Fruit fly (Drosophila melanogaster): Measurements from ENCODE around the gene Polr3C.

The Polr3C gene

dm6 chr3R:12442601-12443533, 17.3 kb upstream of the Polr3C start (continued):
- TF ChIP-seq tap (tag; optimal IDR thresholded peaks at IDR 0.05) (peak; percentile 12), CG8944 (GFP tag; optimal IDR thresholded peaks at IDR 0.05) (no peak), CG13424 (tag; optimal IDR thresholded peaks at IDR 0.05) (peak; percentile 53), Hmr (GFP tag; optimal IDR thresholded peaks at IDR 0.05) (peak; percentile 49), CG8924 (tag; optimal IDR thresholded peaks at IDR 0.05) (peak; percentile 27), Neu2 (GFP tag; optimal IDR thresholded peaks at IDR 0.05; ENCODE audit: borderline replicate concordance) (no peak), CG1024 (GFP tag; IDR thresholded peaks at IDR 0.05) (no peak), kni (GFP tag; optimal IDR thresholded peaks at IDR 0.05) (no peak), Six4 (GFP tag; optimal IDR thresholded peaks at IDR 0.05) (no peak), Dfd (GFP tag; optimal IDR thresholded peaks at IDR 0.05) (no peak), CG30431 (GFP tag; optimal IDR thresholded peaks at IDR 0.05) (no peak), CG10267 (tag; optimal IDR thresholded peaks at IDR 0.05) (no peak), p53 (GFP tag; optimal IDR thresholded peaks at IDR 0.05) (no peak), CG7839 (tag; optimal IDR thresholded peaks at IDR 0.05) (peak; percentile 47), CG13894 (tag; optimal IDR thresholded peaks at IDR 0.05) (peak; percentile 34), caup (GFP tag; optimal IDR thresholded peaks at IDR 0.05; ENCODE audit: severe bottlenecking) (no peak), Trl (optimal IDR thresholded peaks at IDR 0.05) (peak; percentile 15 to 76), Trl (GFP tag; optimal IDR thresholded peaks at IDR 0.05) (no peak), chif (GFP tag; optimal IDR thresholded peaks at IDR 0.05) (no peak), PHDP (tag; optimal IDR thresholded peaks at IDR 0.05) (peak; percentile 55), CG18764 (GFP tag; optimal IDR thresholded peaks at IDR 0.05) (no peak), CG34376 (GFP tag; optimal IDR thresholded peaks at IDR 0.05) (no peak), CG7786 (GFP tag; optimal IDR thresholded peaks at IDR 0.05) (no peak), ftz-f1 (GFP tag; optimal IDR thresholded peaks at IDR 0.05) (peak; percentile 64), fd102C (GFP tag; optimal IDR thresholded peaks at IDR 0.05) (no peak), CG7987 (GFP tag; optimal IDR thresholded peaks at IDR 0.05) (peak; percentile 99), HLH54F (GFP tag; optimal IDR thresholded peaks at IDR 0.05) (no peak), toy (GFP tag; IDR thresholded peaks at IDR 0.05) (no peak), twi (tag; optimal IDR thresholded peaks at IDR 0.05) (no peak), CG12942 (GFP tag; optimal IDR thresholded peaks at IDR 0.05) (no peak), Hr3 (GFP tag; optimal IDR thresholded peaks at IDR 0.05) (no peak), Doc3 (GFP tag; IDR thresholded peaks at IDR 0.05; ENCODE audit: partially characterized antibody) (no peak), lov (optimal IDR thresholded peaks at IDR 0.05) (no peak), lov (GFP tag; IDR thresholded peaks at IDR 0.05) (no peak), gcm2 (GFP tag; optimal IDR thresholded peaks at IDR 0.05) (no peak), CG14014 (GFP tag; IDR thresholded peaks at IDR 0.05) (0 out of 2 replicates have a peak, but pooled peaks have one; percentile 26), CG10321 (GFP tag; IDR thresholded peaks at IDR 0.05) (peak; percentile 76), grau (tag; optimal IDR thresholded peaks at IDR 0.05) (peak; percentile 64), CoRest (tag; optimal IDR thresholded peaks at IDR 0.05) (peak; percentile 58), Asciz (GFP tag; optimal IDR thresholded peaks at IDR 0.05) (no peak), ems (GFP tag; optimal IDR thresholded peaks at IDR 0.05) (no peak), Fer2 (tag; optimal IDR thresholded peaks at IDR 0.05) (peak; percentile 53), CG6813 (GFP tag; optimal IDR thresholded peaks at IDR 0.05) (peak; percentile 6), CG32532 (GFP tag; IDR thresholded peaks at IDR 0.05) (peak; percentile 45), fd96Cb (tag; optimal IDR thresholded peaks at IDR 0.05) (no peak), slbo (GFP tag; IDR thresholded peaks at IDR 0.05) (peak; percentile 51; the same call in 1 of the 2 replicates), crp (GFP tag; optimal IDR thresholded peaks at IDR 0.05) (no peak), eyg (GFP tag; optimal IDR thresholded peaks at IDR 0.05) (no peak), MBD-R2 (GFP tag; IDR thresholded peaks at IDR 0.05) (no peak)
